Fruit fly (Drosophila melanogaster): ENCODE results near the gene CG32669.

CG32669 gene

DNA sequence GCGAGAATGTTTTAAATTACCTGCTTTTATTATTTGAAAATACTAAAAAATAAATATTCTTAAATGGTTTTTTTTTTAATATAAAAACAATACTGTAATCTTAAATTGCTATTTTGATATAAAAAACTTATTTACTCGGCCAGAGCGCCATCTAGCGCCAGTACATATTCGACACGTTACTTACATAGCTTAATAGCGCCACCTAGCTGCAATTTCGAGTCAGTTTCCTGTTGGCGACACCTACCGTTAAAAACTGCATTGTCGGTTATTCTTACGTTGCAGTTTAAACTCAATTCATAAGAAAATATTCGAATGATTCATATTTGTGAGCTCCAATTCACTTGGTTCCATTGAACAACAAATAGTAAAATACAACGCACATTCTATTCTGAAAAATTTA, 12.5 kb downstream of the CG32669 start (continued):
- TF ChIP-seq pzg (GFP tag; optimal IDR thresholded peaks at IDR 0.05) (peak; percentile 3), CrebB (tag; optimal IDR thresholded peaks at IDR 0.05) (no peak), CoRest (tag; optimal IDR thresholded peaks at IDR 0.05) (peak; percentile 66), jing (GFP tag; optimal IDR thresholded peaks at IDR 0.05) (no peak), repo (GFP tag; optimal IDR thresholded peaks at IDR 0.05) (peak; percentile 37), ken (GFP tag; IDR thresholded peaks at IDR 0.05) (peak; percentile 76), mld (GFP tag; IDR thresholded peaks at IDR 0.05; ENCODE audit: partially characterized antibody) (no peak), sim (GFP tag; IDR thresholded peaks at IDR 0.05) (no peak), CG10366 (GFP tag; IDR thresholded peaks at IDR 0.05) (peak; percentile 55), ewg (GFP tag; optimal IDR thresholded peaks at IDR 0.05) (peak; percentile 35), CG2199 (GFP tag; IDR thresholded peaks at IDR 0.05) (peak; percentile 83), Dip3 (GFP tag; optimal IDR thresholded peaks at IDR 0.05) (peak; percentile 26), Stat92E (GFP tag; optimal IDR thresholded peaks at IDR 0.05) (no peak), CG10462 (GFP tag; optimal IDR thresholded peaks at IDR 0.05) (peak; percentile 22), Atf-2 (GFP tag; optimal IDR thresholded peaks at IDR 0.05) (peak; percentile 21), E2f2 (GFP tag; IDR thresholded peaks at IDR 0.05) (peak; percentile 35; the same call in 1 of the 2 replicates), CG13775 (GFP tag; optimal IDR thresholded peaks at IDR 0.05) (peak; percentile 20), pan (optimal IDR thresholded peaks at IDR 0.05) (no peak), pan (GFP tag; optimal IDR thresholded peaks at IDR 0.05 in 1 of 2, IDR thresholded peaks at IDR 0.05 in 1 of 2) (peak in 1 of 2 experiments; percentile 34), rib (GFP tag; IDR thresholded peaks at IDR 0.05) (no peak), CG10979 (tag; optimal IDR thresholded peaks at IDR 0.05) (peak; percentile 33), CG34224 (GFP tag; IDR thresholded peaks at IDR 0.05; ENCODE audit: partially characterized antibody) (no peak), ab (GFP tag; optimal IDR thresholded peaks at IDR 0.05) (no peak), Hsf (GFP tag; optimal IDR thresholded peaks at IDR 0.05) (peak; percentile 74), fd64A (GFP tag; optimal IDR thresholded peaks at IDR 0.05) (no peak), CG16813 (GFP tag; IDR thresholded peaks at IDR 0.05; ENCODE audit: partially characterized antibody) (no peak), CG2202 (tag; optimal IDR thresholded peaks at IDR 0.05) (no peak), Sin3A (optimal IDR thresholded peaks at IDR 0.05) (no peak), ro (GFP tag; IDR thresholded peaks at IDR 0.05) (no peak), corto (GFP tag; optimal IDR thresholded peaks at IDR 0.05) (no peak), Med (GFP tag) (peak; percentile 96), CG1647 (GFP tag; optimal IDR thresholded peaks at IDR 0.05) (peak; percentile 54), CG14710 (tag; optimal IDR thresholded peaks at IDR 0.05) (peak; percentile 46), Hmx (GFP tag; optimal IDR thresholded peaks at IDR 0.05) (no peak), tx (GFP tag; optimal IDR thresholded peaks at IDR 0.05) (no peak), oc (tag; optimal IDR thresholded peaks at IDR 0.05) (no peak), CG13123 (GFP tag; optimal IDR thresholded peaks at IDR 0.05) (peak; percentile 10), CG14014 (GFP tag; IDR thresholded peaks at IDR 0.05) (peak; percentile 63), CG16779 (GFP tag; IDR thresholded peaks at IDR 0.05) (no peak), tap (tag; optimal IDR thresholded peaks at IDR 0.05) (no peak), CG7786 (GFP tag; optimal IDR thresholded peaks at IDR 0.05) (peak; percentile 17), h (optimal IDR thresholded peaks at IDR 0.05) (no peak), fru (optimal IDR thresholded peaks at IDR 0.05) (no peak), inv (GFP tag; IDR thresholded peaks at IDR 0.05; ENCODE audit: partially characterized antibody) (no peak), HLH3B (GFP tag; IDR thresholded peaks at IDR 0.05) (peak; percentile 56), Rfx (GFP tag; IDR thresholded peaks at IDR 0.05) (peak; percentile 88), chinmo (GFP tag; IDR thresholded peaks at IDR 0.05; ENCODE audit: partially characterized antibody) (no peak), CG4282 (GFP tag; optimal IDR thresholded peaks at IDR 0.05) (no peak), CG10543 (GFP tag; optimal IDR thresholded peaks at IDR 0.05) (peak; percentile 22), ssp (GFP tag; IDR thresholded peaks at IDR 0.05) (peak; percentile 49; the same call in 1 of the 2 replicates), CG13296 (GFP tag; optimal IDR thresholded peaks at IDR 0.05) (peak; percentile 19), pnt (GFP tag; optimal IDR thresholded peaks at IDR 0.05) (peak; percentile 59)

Data from whole organism, embryonic.